Fruit fly (Drosophila melanogaster) whole organism, adult: Measurements from ENCODE around the gene saturn.

ENCODE experiments used
- CG11617 ChIP-seq: fragments of 200-800 bp; sonication (Bioruptor generic); optimal IDR thresholded peaks from 2 replicates; lab custom pipeline; 2017; ENCODE audit warnings: mild to moderate bottlenecking, missing biosample characterization, missing genetic modification reagents, missing genetic modification characterization
- CG12768 ChIP-seq: fragments of 200-800 bp; sonication (Bioruptor generic); optimal IDR thresholded peaks from 2 replicates; lab custom pipeline; 2017; ENCODE audit warnings: missing biosample characterization, missing genetic modification characterization, mild to moderate bottlenecking, moderate library complexity, missing genetic modification reagents
- CG14711 ChIP-seq: fragments of 200-800 bp; sonication (Bioruptor generic); optimal IDR thresholded peaks from 2 replicates; lab custom pipeline; 2018; ENCODE audit warnings: missing biosample characterization, mild to moderate bottlenecking, missing genetic modification characterization, moderate library complexity
- CG33017 ChIP-seq: fragments of 200-800 bp; sonication (Bioruptor generic); optimal IDR thresholded peaks from 2 replicates; lab custom pipeline; 2018; ENCODE audit warnings: missing biosample characterization, mild to moderate bottlenecking, missing genetic modification characterization, moderate library complexity
- CG5204 ChIP-seq: fragments of 200-800 bp; sonication (Bioruptor generic); optimal IDR thresholded peaks from 2 replicates; lab custom pipeline; 2016; ENCODE audit warnings: missing biosample characterization, missing genetic modification characterization
- CG7045 ChIP-seq: fragments of 200-800 bp; sonication (Bioruptor generic); optimal IDR thresholded peaks from 2 replicates; lab custom pipeline; 2017; ENCODE audit warnings: missing biosample characterization, mild to moderate bottlenecking, missing genetic modification characterization
- CG7101 ChIP-seq: fragments of 200-800 bp; sonication (Bioruptor generic); optimal IDR thresholded peaks from 2 replicates; lab custom pipeline; 2018; ENCODE audit warnings: missing biosample characterization, mild to moderate bottlenecking, missing genetic modification characterization, moderate library complexity
- Clk ChIP-seq: fragments of 200-800 bp; sonication (Bioruptor generic); optimal IDR thresholded peaks from 2 replicates; lab custom pipeline; 2017; ENCODE audit warnings: missing biosample characterization, missing genetic modification characterization
- Mnt ChIP-seq: fragments of 200-800 bp; sonication (Bioruptor generic); optimal IDR thresholded peaks from 2 replicates; lab custom pipeline; 2016; ENCODE audit warnings: missing biosample characterization, mild to moderate bottlenecking, missing genetic modification characterization
- bab1 ChIP-seq: fragments of 200-800 bp; sonication (Bioruptor generic); optimal IDR thresholded peaks from 3 replicates; lab custom pipeline; 2019; ENCODE audit warnings: missing biosample characterization, mild to moderate bottlenecking, missing genetic modification characterization, moderate library complexity
- cic ChIP-seq: fragments of 200-800 bp; sonication (Bioruptor generic); optimal IDR thresholded peaks from 2 replicates; lab custom pipeline; 2017; ENCODE audit warnings: missing biosample characterization, mild to moderate bottlenecking, missing genetic modification characterization, moderate library complexity
- cnc ChIP-seq, 2 experiments: fragments of >200 bp; optimal IDR thresholded peaks; 2 replicates each; lab custom pipeline; 2017
- kay ChIP-seq: fragments of 200-800 bp; sonication (Bioruptor generic); peaks from one replicate; lab custom pipeline; 2016; ENCODE audit warnings: missing biosample characterization, missing genetic modification characterization, borderline replicate concordance
- pad ChIP-seq: fragments of 200-800 bp; sonication (Bioruptor generic); optimal IDR thresholded peaks from 3 replicates; lab custom pipeline; 2017; ENCODE audit warnings: missing biosample characterization, missing genetic modification characterization, mild to moderate bottlenecking, moderate library complexity, missing genetic modification reagents
- tj ChIP-seq: fragments of 200-800 bp; sonication (Bioruptor generic); optimal IDR thresholded peaks from 3 replicates; lab custom pipeline; 2017; ENCODE audit warnings: missing biosample characterization, mild to moderate bottlenecking, missing genetic modification characterization, moderate library complexity
- toe ChIP-seq: fragments of 200-800 bp; sonication (Bioruptor generic); optimal IDR thresholded peaks from 2 replicates; lab custom pipeline; 2016; ENCODE audit warnings: missing biosample characterization, missing genetic modification characterization

saturn gene

DNA sequence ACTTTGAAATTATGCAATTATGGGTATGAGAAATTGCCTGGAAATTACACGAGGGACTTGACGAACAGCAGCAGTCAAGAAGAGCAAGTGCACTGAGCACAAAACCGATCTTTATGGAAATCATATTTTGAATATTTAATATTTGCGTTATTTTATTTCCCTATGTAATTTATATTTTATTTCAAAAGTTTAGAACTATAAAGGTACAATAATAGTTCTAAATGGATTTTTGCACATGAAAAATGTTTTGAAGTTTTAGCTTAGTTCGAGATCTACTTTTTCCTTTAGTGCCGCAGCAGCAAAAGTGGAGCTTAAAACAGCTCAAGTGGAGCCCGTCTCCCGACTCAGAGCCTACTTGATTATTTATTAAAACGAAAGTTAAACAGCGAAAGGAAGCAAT, 37.9 kb downstream of the saturn start:
- TF ChIP-seq cnc (optimal IDR thresholded peaks at IDR 0.05; lab: Kevin White, UChicago), result no peak
- no peak for TF ChIP-seq CG7101 (tag; lab: Kevin White, UChicago)
- no peak for TF ChIP-seq CG5204 (GFP tag; lab: Kevin White, UChicago)
- no peak for TF ChIP-seq kay (GFP tag; lab: Kevin White, UChicago)
- TF ChIP-seq pad (GFP tag; lab: Kevin White, UChicago), result no peak
- TF ChIP-seq Clk, result no peak
- no peak for TF ChIP-seq tj (GFP tag; lab: Kevin White, UChicago)
- no peak for TF ChIP-seq bab1 (GFP tag; lab: Kevin White, UChicago)
- TF ChIP-seq CG12768 (GFP tag; lab: Kevin White, UChicago), result no peak
- TF ChIP-seq cic (GFP tag; lab: Kevin White, UChicago), result no peak
- TF ChIP-seq toe (GFP tag; lab: Kevin White, UChicago), result no peak

DNA sequence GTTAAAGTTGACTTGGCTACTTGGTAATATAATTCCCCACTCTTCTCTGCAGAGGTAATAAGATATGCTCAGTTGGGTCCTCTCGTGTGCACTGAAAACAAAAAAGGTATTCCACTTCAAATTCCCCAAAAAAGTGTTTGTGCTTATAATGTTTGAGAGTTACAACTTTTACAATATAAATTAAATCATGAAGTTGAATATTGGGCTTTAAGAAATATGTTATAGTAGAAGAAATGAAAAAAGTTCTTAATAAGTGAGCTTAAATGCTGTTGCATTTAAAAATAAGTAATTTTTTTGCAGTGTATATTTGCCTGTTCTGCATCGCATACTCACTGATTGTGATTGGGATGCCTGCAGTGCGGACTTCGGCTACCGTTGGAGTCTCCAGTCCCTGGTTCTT, 50.3 kb downstream of the saturn start:
- TF ChIP-seq cic (GFP tag; lab: Kevin White, UChicago) (no peak), CG5204 (GFP tag; lab: Kevin White, UChicago) (no peak), CG7101 (tag; lab: Kevin White, UChicago) (no peak), CG7045 (no peak), tj (GFP tag; lab: Kevin White, UChicago) (no peak), bab1 (GFP tag; lab: Kevin White, UChicago) (no peak), cnc (optimal IDR thresholded peaks at IDR 0.05; lab: Kevin White, UChicago) (no peak), kay (GFP tag; lab: Kevin White, UChicago) (no peak), CG11617 (GFP tag; lab: Kevin White, UChicago) (no peak), CG33017 (no peak), CG14711 (tag; lab: Kevin White, UChicago) (no peak), Mnt (GFP tag; lab: Kevin White, UChicago) (no peak), pad (GFP tag; lab: Kevin White, UChicago) (no peak), toe (GFP tag; lab: Kevin White, UChicago) (no peak)
